Worm (Caenorhabditis elegans) whole organism, late embryonic: Measurements from ENCODE around the gene nrde-4.

Source experiments
- K02D7.2 ChIP-seq: sonication (generic microtip); optimal IDR thresholded peaks from 2 replicates; lab custom pipeline; 2017; ENCODE audit warnings: mild to moderate bottlenecking, missing genetic modification characterization, missing compliant biosample characterization
- ama-1 ChIP-seq: fragments of 150-350 bp; optimal IDR thresholded peaks from 2 replicates; lab custom pipeline; 2014
- ceh-6 ChIP-seq: fragments of 200-800 bp; sonication (Bioruptor generic); optimal IDR thresholded peaks from 2 replicates; lab custom pipeline; 2018; ENCODE audit warnings: mild to moderate bottlenecking, missing genetic modification characterization, missing compliant biosample characterization
- dmd-4 ChIP-seq: sonication (generic microtip); optimal IDR thresholded peaks from 2 replicates; lab custom pipeline; 2016; ENCODE audit warnings: borderline replicate concordance, missing genetic modification characterization, missing compliant biosample characterization
- ets-4 ChIP-seq: sonication (generic microtip); optimal IDR thresholded peaks from 2 replicates; lab custom pipeline; 2016; ENCODE audit warnings: missing genetic modification characterization, missing compliant biosample characterization
- gmeb-2 ChIP-seq: sonication (generic microtip); optimal IDR thresholded peaks from 2 replicates; lab custom pipeline; 2016; ENCODE audit warnings: missing genetic modification characterization, inconsistent platforms, missing compliant biosample characterization
- hlh-13 ChIP-seq: fragments of 200-800 bp; sonication (Bioruptor generic); optimal IDR thresholded peaks from 2 replicates; lab custom pipeline; 2018; ENCODE audit warnings: mild to moderate bottlenecking, missing genetic modification characterization, missing compliant biosample characterization
- mec-3 ChIP-seq: sonication (generic microtip); optimal IDR thresholded peaks from 2 replicates; lab custom pipeline; 2016; ENCODE audit warnings: borderline replicate concordance, missing genetic modification characterization, missing compliant biosample characterization
- nfya-1 ChIP-seq: sonication (generic microtip); optimal IDR thresholded peaks from 2 replicates; lab custom pipeline; 2017; ENCODE audit warnings: missing genetic modification characterization, mild to moderate bottlenecking, missing compliant biosample characterization, antibody characterized with exemption, moderate library complexity
- pax-1 ChIP-seq: fragments of 150-350 bp; optimal IDR thresholded peaks from 2 replicates; lab custom pipeline; 2014; ENCODE audit warnings: missing biosample characterization, missing genetic modification characterization
- pha-4 ChIP-seq: fragments of 150-350 bp; optimal IDR thresholded peaks from 2 replicates; lab custom pipeline; 2018; ENCODE audit warnings: missing biosample characterization, missing genetic modification reagents, missing genetic modification characterization
- pros-1 ChIP-seq: fragments of 150-350 bp; optimal IDR thresholded peaks from 2 replicates; lab custom pipeline; 2014; ENCODE audit warnings: missing biosample characterization, missing genetic modification reagents, missing genetic modification characterization
- tbx-2 ChIP-seq: sonication (generic microtip); optimal IDR thresholded peaks from 2 replicates; lab custom pipeline; 2016; ENCODE audit warnings: missing genetic modification characterization, missing compliant biosample characterization
- ztf-16 ChIP-seq: sonication (generic microtip); optimal IDR thresholded peaks from 2 replicates; lab custom pipeline; 2017; ENCODE audit warnings: missing genetic modification characterization, missing compliant biosample characterization

DNA sequence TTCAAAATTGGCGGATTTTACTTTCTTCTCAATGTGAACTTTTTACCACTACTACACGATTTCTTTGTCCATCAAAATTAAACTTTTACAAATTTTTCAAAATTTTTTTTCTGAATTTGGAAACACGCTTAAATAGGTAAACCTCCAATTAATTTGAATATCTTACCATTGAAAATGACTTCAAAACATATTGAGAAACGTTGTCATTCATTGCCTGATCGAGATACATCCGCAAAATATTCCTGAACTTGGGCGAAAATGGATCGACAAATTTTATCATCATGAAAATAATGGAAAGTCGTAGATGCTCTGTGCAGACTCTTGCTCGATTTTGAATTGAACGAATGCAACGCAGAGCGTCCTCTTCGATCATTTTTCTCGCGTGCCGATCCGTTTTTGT lies 7.2 kb downstream of the nrde-4 start:
- TF ChIP-seq ama-1 (lab: Kevin White, UChicago) (no peak), pha-4 (tag; lab: Kevin White, UChicago) (no peak), nfya-1 (no peak), K02D7.2 (tag; lab: Kevin White, UChicago) (no peak), tbx-2 (tag; lab: Kevin White, UChicago) (no peak), mec-3 (no peak), ets-4 (no peak), ztf-16 (tag; lab: Kevin White, UChicago) (no peak), pros-1 (tag; lab: Kevin White, UChicago) (no peak), hlh-13 (GFP tag; lab: Kevin White, UChicago) (no peak), pax-1 (tag; lab: Kevin White, UChicago) (no peak), ceh-6 (GFP tag; lab: Kevin White, UChicago) (no peak), dmd-4 (no peak), gmeb-2 (no peak)
